Worm (Caenorhabditis elegans): ENCODE data around the gene fipr-25.

DNA sequence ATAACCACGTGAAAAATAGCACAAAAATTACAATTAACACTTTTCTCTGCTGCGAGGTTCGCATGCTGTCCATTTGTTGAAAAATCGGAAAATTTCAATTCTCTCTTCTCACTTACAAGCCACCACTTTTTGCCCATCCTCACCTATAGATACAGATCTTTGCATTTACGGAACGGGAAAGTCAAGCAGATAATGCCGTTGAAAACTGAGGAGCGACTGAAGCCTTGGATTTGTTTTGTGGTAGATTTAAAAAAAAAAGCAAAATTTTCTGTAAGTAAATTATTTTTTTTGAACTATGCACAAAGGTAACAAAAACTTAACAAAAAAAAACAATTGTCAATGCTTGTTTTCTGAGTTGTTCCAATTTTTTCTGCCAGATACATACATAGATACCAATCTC is 31.7 kb upstream of the fipr-25 start, which contains the start of gene T06A1.1:
- TF ChIP-seq flt-1 (GFP tag; IDR thresholded peaks at IDR 0.05) (no peak), klf-2 (GFP tag; conservative IDR thresholded peaks at IDR 0.05) (no peak), cog-1 (tag; optimal IDR thresholded peaks at IDR 0.05) (no peak), med-1 (GFP tag; optimal IDR thresholded peaks at IDR 0.05; ENCODE audit: insufficient read depth) (no peak), T22C8.4 (GFP tag; IDR thresholded peaks at IDR 0.05) (no peak)
